Fruit fly (Drosophila melanogaster): Measurements from ENCODE around the gene pst.
A peak's percentile ranks its signal among the peaks of the same experiment; 100 is the strongest.

Gene pst

DNA sequence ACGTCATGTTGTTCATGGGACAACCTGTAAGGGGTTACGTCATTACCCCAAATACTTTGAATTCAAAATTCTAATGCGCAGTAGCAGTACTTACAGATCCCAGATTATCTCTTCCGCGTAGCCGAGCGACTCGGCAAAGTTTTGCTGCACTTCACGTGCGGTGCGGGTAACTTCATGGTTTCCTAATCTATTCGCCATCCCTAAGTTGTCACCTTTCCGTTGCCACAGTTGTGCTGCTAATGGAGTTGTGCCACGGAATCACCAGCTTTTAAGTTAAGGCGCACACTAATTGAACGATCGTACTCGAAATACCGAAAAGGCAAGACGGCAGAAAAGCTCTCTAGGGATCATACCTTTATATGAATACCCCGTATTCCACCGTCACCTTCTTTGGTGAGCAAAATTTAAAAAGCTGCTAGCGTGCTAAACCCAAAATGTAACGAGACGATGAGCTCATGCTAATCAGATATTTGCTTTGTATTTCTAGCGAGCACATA lies at the start of gene pst:
TSS of gene pst (minus strand) at position 437 of the 497 bp plus-strand sequence.
- TF ChIP-seq Sox15 (GFP tag; optimal IDR thresholded peaks at IDR 0.05) (no peak), CG11902 (GFP tag; optimal IDR thresholded peaks at IDR 0.05) (no peak), ss (GFP tag; optimal IDR thresholded peaks at IDR 0.05) (peak in 1 of 2 experiments; percentile 1), Eip93F (GFP tag; optimal IDR thresholded peaks at IDR 0.05) (no peak), CG3919 (GFP tag; optimal IDR thresholded peaks at IDR 0.05) (peak; percentile 8), CG11762 (GFP tag; optimal IDR thresholded peaks at IDR 0.05; ENCODE audit: insufficient read depth) (no peak), esn (GFP tag; optimal IDR thresholded peaks at IDR 0.05) (no peak), lz (GFP tag; optimal IDR thresholded peaks at IDR 0.05) (no peak), svp (GFP tag) (peak; percentile 92), CG16779 (tag; optimal IDR thresholded peaks at IDR 0.05) (no peak), vri (GFP tag; optimal IDR thresholded peaks at IDR 0.05) (peak; percentile 46), Eip78C (GFP tag) (peak; percentile 71), cyc (GFP tag; optimal IDR thresholded peaks at IDR 0.05) (peak; percentile 0), Hr4 (GFP tag; optimal IDR thresholded peaks at IDR 0.05) (no peak), Blimp-1 (GFP tag; optimal IDR thresholded peaks at IDR 0.05) (no peak), fd85E (GFP tag; optimal IDR thresholded peaks at IDR 0.05) (peak; percentile 12), CG6854 (GFP tag; optimal IDR thresholded peaks at IDR 0.05) (peak; percentile 49)

- TF ChIP-seq eg (GFP tag; IDR thresholded peaks at IDR 0.05) (no peak), pdm3 (GFP tag; optimal IDR thresholded peaks at IDR 0.05) (no peak), topi (GFP tag; optimal IDR thresholded peaks at IDR 0.05) (no peak), Blimp-1 (GFP tag; optimal IDR thresholded peaks at IDR 0.05) (no peak), CG4318 (GFP tag; optimal IDR thresholded peaks at IDR 0.05) (no peak), spab (GFP tag; optimal IDR thresholded peaks at IDR 0.05) (no peak), net (GFP tag; optimal IDR thresholded peaks at IDR 0.05) (no peak)
These were observed 44.0 kb upstream of the pst start, which contains the start of gene CG8560 for dm6 chr3L:7404081-7404480. Gene CG8560, minus strand, starts transcription at chr3L:7404181.

DNA sequence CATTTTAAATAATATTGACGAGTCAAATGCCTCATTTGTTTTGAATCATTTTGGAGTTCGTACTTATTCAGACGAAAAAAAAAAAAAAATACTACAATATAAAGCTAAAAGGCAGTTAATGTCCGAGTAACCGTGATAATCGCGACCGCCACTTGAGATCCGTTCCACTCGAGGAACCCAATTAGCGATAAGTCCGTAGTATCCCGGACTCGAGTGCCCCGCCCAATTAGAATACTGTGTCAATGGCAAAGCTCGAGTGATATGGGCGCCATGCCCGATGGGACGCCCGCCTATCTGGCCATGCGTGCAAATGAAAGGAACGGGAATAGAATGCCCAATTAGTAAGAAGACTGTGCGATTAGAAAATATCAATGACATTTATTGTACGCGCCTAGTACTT lies 41.9 kb upstream of the pst start:
- TF ChIP-seq salr (GFP tag; optimal IDR thresholded peaks at IDR 0.05), result no peak
- no peak for TF ChIP-seq eg (GFP tag; IDR thresholded peaks at IDR 0.05)

dm6 chr3L:7399770-7400169 lies 39.7 kb upstream of the pst start, which contains the start of gene CG18417:
Gene CG18417, plus strand, starts transcription at chr3L:7400070.
- TF ChIP-seq net (GFP tag; optimal IDR thresholded peaks at IDR 0.05), result no peak
- no peak for TF ChIP-seq Gug (GFP tag; IDR thresholded peaks at IDR 0.05)
- TF ChIP-seq CG10669 (GFP tag; optimal IDR thresholded peaks at IDR 0.05), result no peak
- no peak for TF ChIP-seq CG6854 (GFP tag; optimal IDR thresholded peaks at IDR 0.05)
- TF ChIP-seq CG6276 (GFP tag; optimal IDR thresholded peaks at IDR 0.05), result no peak
- no peak for TF ChIP-seq dac (GFP tag; optimal IDR thresholded peaks at IDR 0.05)
- no peak for TF ChIP-seq CG4318 (GFP tag; optimal IDR thresholded peaks at IDR 0.05)
- no peak for TF ChIP-seq Met (GFP tag; optimal IDR thresholded peaks at IDR 0.05)
- no peak for TF ChIP-seq eg (GFP tag; IDR thresholded peaks at IDR 0.05)
- no peak for TF ChIP-seq CG3032 (tag; optimal IDR thresholded peaks at IDR 0.05)
- TF ChIP-seq vri (GFP tag; optimal IDR thresholded peaks at IDR 0.05), result no peak
- no peak for TF ChIP-seq achi (GFP tag; optimal IDR thresholded peaks at IDR 0.05)
- no peak for TF ChIP-seq CG6792 (GFP tag; optimal IDR thresholded peaks at IDR 0.05)
- no peak for TF ChIP-seq CG15336 (GFP tag; IDR thresholded peaks at IDR 0.05)

dm6 chr3L:7397979-7398378 lies 37.9 kb upstream of the pst start, which contains the start of gene CG8562:
Gene CG8562, plus strand, starts transcription at chr3L:7398285.
- no peak for TF ChIP-seq CG6163 (GFP tag; IDR thresholded peaks at IDR 0.05)
- TF ChIP-seq CG9139 (GFP tag; optimal IDR thresholded peaks at IDR 0.05), result no peak
- TF ChIP-seq Hr38 (GFP tag; optimal IDR thresholded peaks at IDR 0.05), result no peak
- TF ChIP-seq CG4318 (GFP tag; optimal IDR thresholded peaks at IDR 0.05), result no peak
- TF ChIP-seq achi (GFP tag; optimal IDR thresholded peaks at IDR 0.05), result no peak
- no peak for TF ChIP-seq CG31627 (GFP tag; optimal IDR thresholded peaks at IDR 0.05)
- no peak for TF ChIP-seq Eip93F (GFP tag; optimal IDR thresholded peaks at IDR 0.05)
- no peak for TF ChIP-seq Hr4 (GFP tag; optimal IDR thresholded peaks at IDR 0.05)
- TF ChIP-seq vri (GFP tag; optimal IDR thresholded peaks at IDR 0.05), result no peak
